Fruit fly (Drosophila melanogaster) whole organism, prepupa: ENCODE data around the gene CG14717.

Experiments
- Blimp-1 ChIP-seq: fragments of 200-800 bp; sonication (Bioruptor generic); optimal IDR thresholded peaks from 3 replicates; lab custom pipeline; 2017; ENCODE audit warnings: missing biosample characterization, missing genetic modification characterization, mild to moderate bottlenecking, moderate library complexity, missing genetic modification reagents
- CG10669 ChIP-seq: fragments of 200-800 bp; sonication (Bioruptor generic); optimal IDR thresholded peaks from 3 replicates; lab custom pipeline; 2018; ENCODE audit warnings: missing biosample characterization, mild to moderate bottlenecking, missing genetic modification characterization, moderate library complexity
- CG11294 ChIP-seq: fragments of 200-800 bp; sonication (Bioruptor generic); IDR thresholded peaks from 2 replicates; pipeline ENCODE4 v1.3.6; 2022; ENCODE audit warnings: missing biosample characterization, missing genetic modification characterization
- CG11762 ChIP-seq: fragments of 200-800 bp; sonication (Bioruptor generic); optimal IDR thresholded peaks from 3 replicates; lab custom pipeline; 2016; ENCODE audit warnings: missing biosample characterization, missing genetic modification characterization; ENCODE audit not compliant: insufficient read depth
- CG15336 ChIP-seq: fragments of 200-800 bp; sonication (Bioruptor generic); IDR thresholded peaks from 2 replicates; pipeline ENCODE4 v1.3.6; 2022; ENCODE audit warnings: missing biosample characterization, missing genetic modification characterization
- CG16779 ChIP-seq: fragments of 200-800 bp; sonication (Bioruptor generic); optimal IDR thresholded peaks from 3 replicates; lab custom pipeline; 2017; ENCODE audit warnings: missing biosample characterization, mild to moderate bottlenecking, missing genetic modification characterization
- CG32006 ChIP-seq: fragments of 200-800 bp; sonication (Bioruptor generic); optimal IDR thresholded peaks from 3 replicates; lab custom pipeline; 2017; ENCODE audit warnings: missing biosample characterization, mild to moderate bottlenecking, missing genetic modification characterization
- CG34406 ChIP-seq: fragments of 200-800 bp; sonication (Bioruptor generic); optimal IDR thresholded peaks from 3 replicates; lab custom pipeline; 2016; ENCODE audit warnings: missing biosample characterization, missing genetic modification characterization
- CG3919 ChIP-seq: fragments of 200-800 bp; sonication (Bioruptor generic); optimal IDR thresholded peaks from 3 replicates; lab custom pipeline; 2016; ENCODE audit warnings: missing biosample characterization, missing genetic modification characterization
- CG4318 ChIP-seq: fragments of 200-800 bp; sonication (Bioruptor generic); optimal IDR thresholded peaks from 3 replicates; lab custom pipeline; 2017; ENCODE audit warnings: missing biosample characterization, mild to moderate bottlenecking, missing genetic modification characterization
- CG6163 ChIP-seq: fragments of 200-800 bp; sonication (Bioruptor generic); IDR thresholded peaks from 3 replicates; pipeline ENCODE4 v1.3.6; 2022; ENCODE audit warnings: missing biosample characterization, missing genetic modification characterization
- CG6276 ChIP-seq: fragments of 200-800 bp; sonication (Bioruptor generic); optimal IDR thresholded peaks from 2 replicates; lab custom pipeline; 2017; ENCODE audit warnings: missing biosample characterization, mild to moderate bottlenecking, missing genetic modification characterization
- CG6808 ChIP-seq: fragments of 200-800 bp; sonication (Bioruptor generic); optimal IDR thresholded peaks from 3 replicates; lab custom pipeline; 2017; ENCODE audit warnings: missing biosample characterization, missing genetic modification characterization, mild to moderate bottlenecking, moderate library complexity, missing genetic modification reagents
- CG6854 ChIP-seq: fragments of 200-800 bp; sonication (Bioruptor generic); optimal IDR thresholded peaks from 2 replicates; lab custom pipeline; 2017; ENCODE audit warnings: missing biosample characterization, mild to moderate bottlenecking, missing genetic modification characterization
- CG7368 ChIP-seq: fragments of 200-800 bp; sonication (Bioruptor generic); optimal IDR thresholded peaks from 3 replicates; lab custom pipeline; 2016; ENCODE audit warnings: missing biosample characterization, missing genetic modification characterization
- CG8119 ChIP-seq: fragments of 200-800 bp; sonication (Bioruptor generic); IDR thresholded peaks from 3 replicates; pipeline ENCODE4 v1.3.6; 2022; ENCODE audit warnings: missing biosample characterization, missing genetic modification characterization
- CG8632 ChIP-seq: fragments of 200-800 bp; sonication (Bioruptor generic); optimal IDR thresholded peaks from 3 replicates; lab custom pipeline; 2016; ENCODE audit warnings: missing biosample characterization, missing genetic modification characterization
- CG9139 ChIP-seq: fragments of 200-800 bp; sonication (Bioruptor generic); optimal IDR thresholded peaks from 3 replicates; lab custom pipeline; 2017; ENCODE audit warnings: missing biosample characterization, mild to moderate bottlenecking, missing genetic modification characterization
- Eip78C ChIP-seq: fragments of 200-800 bp; sonication (Bioruptor generic); peaks from one replicate; lab custom pipeline; 2016; ENCODE audit warnings: missing biosample characterization, missing genetic modification characterization
- Eip93F ChIP-seq: fragments of 200-800 bp; sonication (Bioruptor generic); optimal IDR thresholded peaks from 2 replicates; lab custom pipeline; 2016; ENCODE audit warnings: missing biosample characterization, mild to moderate bottlenecking, missing genetic modification characterization
- Ets21C ChIP-seq: fragments of 200-800 bp; sonication (Bioruptor generic); optimal IDR thresholded peaks from 3 replicates; lab custom pipeline; 2016; ENCODE audit warnings: missing biosample characterization, missing genetic modification characterization
- Ets96B ChIP-seq: fragments of 200-800 bp; optimal IDR thresholded peaks from 2 replicates; lab custom pipeline; 2019; ENCODE audit warnings: missing biosample characterization, mild to moderate bottlenecking, missing genetic modification characterization, moderate library complexity
- Gug ChIP-seq: fragments of 200-800 bp; sonication (Bioruptor generic); IDR thresholded peaks from 2 replicates; pipeline ENCODE4 v1.3.6; 2022; ENCODE audit warnings: missing biosample characterization, missing genetic modification characterization
- Hr39 ChIP-seq: fragments of 200-800 bp; sonication (Bioruptor generic); optimal IDR thresholded peaks from 2 replicates; lab custom pipeline; 2016; ENCODE audit warnings: missing biosample characterization, missing genetic modification characterization
- Hr4 ChIP-seq: fragments of 200-800 bp; sonication (Bioruptor generic); optimal IDR thresholded peaks from 3 replicates; lab custom pipeline; 2016; ENCODE audit warnings: missing biosample characterization, missing genetic modification characterization
- Lpt ChIP-seq: fragments of 200-800 bp; sonication (Bioruptor generic); optimal IDR thresholded peaks from 3 replicates; lab custom pipeline; 2016; ENCODE audit warnings: missing biosample characterization, missing genetic modification characterization
- Met ChIP-seq: fragments of 200-800 bp; sonication (Bioruptor generic); optimal IDR thresholded peaks from 3 replicates; lab custom pipeline; 2016; ENCODE audit warnings: missing biosample characterization, missing genetic modification characterization
- OdsH ChIP-seq: fragments of 200-800 bp; sonication (Bioruptor generic); optimal IDR thresholded peaks from 3 replicates; lab custom pipeline; 2016; ENCODE audit warnings: missing biosample characterization, missing genetic modification characterization
- Smox ChIP-seq: fragments of 200-800 bp; sonication (Bioruptor generic); optimal IDR thresholded peaks from 3 replicates; lab custom pipeline; 2016; ENCODE audit warnings: missing biosample characterization, missing genetic modification characterization
- Sox102F ChIP-seq: fragments of 200-800 bp; sonication (Bioruptor generic); optimal IDR thresholded peaks from 2 replicates; lab custom pipeline; 2016; ENCODE audit warnings: missing biosample characterization, mild to moderate bottlenecking, missing genetic modification characterization
- Sox15 ChIP-seq: fragments of 200-800 bp; sonication (Bioruptor generic); optimal IDR thresholded peaks from 3 replicates; lab custom pipeline; 2016; ENCODE audit warnings: missing biosample characterization, missing genetic modification characterization
- achi ChIP-seq: fragments of 200-800 bp; sonication (Bioruptor generic); optimal IDR thresholded peaks from 3 replicates; lab custom pipeline; 2016; ENCODE audit warnings: missing biosample characterization, missing genetic modification characterization
- acj6 ChIP-seq: fragments of 200-800 bp; sonication (Bioruptor generic); optimal IDR thresholded peaks from 3 replicates; lab custom pipeline; 2016; ENCODE audit warnings: missing biosample characterization, missing genetic modification characterization
- cyc ChIP-seq: fragments of 200-800 bp; sonication (Bioruptor generic); optimal IDR thresholded peaks from 3 replicates; lab custom pipeline; 2016; ENCODE audit warnings: missing biosample characterization, missing genetic modification characterization
- dac ChIP-seq: fragments of 200-800 bp; sonication (Bioruptor generic); optimal IDR thresholded peaks from 2 replicates; lab custom pipeline; 2017; ENCODE audit warnings: missing biosample characterization, mild to moderate bottlenecking, missing genetic modification characterization
- dsx ChIP-seq: fragments of 200-800 bp; optimal IDR thresholded peaks from 3 replicates; lab custom pipeline; 2019; ENCODE audit warnings: missing biosample characterization, mild to moderate bottlenecking, missing genetic modification characterization, moderate library complexity; ENCODE audit not compliant: poor library complexity, severe bottlenecking
- eg ChIP-seq: fragments of 200-800 bp; sonication (Bioruptor generic); IDR thresholded peaks from 3 replicates; pipeline ENCODE4 v1.3.6; 2022; ENCODE audit warnings: missing biosample characterization, missing genetic modification characterization
- fd59A ChIP-seq: fragments of 200-800 bp; sonication (Bioruptor generic); optimal IDR thresholded peaks from 2 replicates; lab custom pipeline; 2017; ENCODE audit warnings: missing biosample characterization, mild to moderate bottlenecking, missing genetic modification characterization, missing genetic modification reagents
- fd85E ChIP-seq: fragments of 200-800 bp; sonication (Bioruptor generic); optimal IDR thresholded peaks from 3 replicates; lab custom pipeline; 2016; ENCODE audit warnings: missing biosample characterization, missing genetic modification characterization
- fkh ChIP-seq: fragments of 200-800 bp; sonication (Bioruptor generic); optimal IDR thresholded peaks from 3 replicates; lab custom pipeline; 2017; ENCODE audit warnings: missing biosample characterization, mild to moderate bottlenecking, missing genetic modification characterization, moderate library complexity
- lz ChIP-seq: fragments of 200-800 bp; sonication (Bioruptor generic); optimal IDR thresholded peaks from 3 replicates; lab custom pipeline; 2016; ENCODE audit warnings: missing biosample characterization, missing genetic modification characterization
- net ChIP-seq: fragments of 200-800 bp; sonication (Bioruptor generic); optimal IDR thresholded peaks from 3 replicates; lab custom pipeline; 2016; ENCODE audit warnings: missing biosample characterization, missing genetic modification characterization
- pdm3 ChIP-seq: fragments of 200-800 bp; sonication (Bioruptor generic); optimal IDR thresholded peaks from 3 replicates; lab custom pipeline; 2016; ENCODE audit warnings: missing biosample characterization, missing genetic modification characterization
- salr ChIP-seq, 2 experiments: fragments of 200-800 bp; sonication (Bioruptor generic); optimal IDR thresholded peaks; 3 replicates each; lab custom pipeline; 2016 to 2018; ENCODE audit warnings: missing biosample characterization in 2 of 2, missing genetic modification characterization in 2 of 2, mild to moderate bottlenecking in 1 of 2
- ss ChIP-seq, 2 experiments: fragments of 200-800 bp; sonication (Bioruptor generic); optimal IDR thresholded peaks; 2 replicates in 1 of 2; 3 replicates in 1 of 2; lab custom pipeline; 2017 to 2018; ENCODE audit warnings: mild to moderate bottlenecking in 2 of 2, missing biosample characterization in 2 of 2, missing genetic modification characterization in 2 of 2, moderate library complexity in 1 of 2
- svp ChIP-seq: fragments of 200-800 bp; sonication (Bioruptor generic); peaks from one replicate; lab custom pipeline; 2016; ENCODE audit warnings: missing biosample characterization, missing genetic modification characterization
- topi ChIP-seq: fragments of 200-800 bp; sonication (Bioruptor generic); optimal IDR thresholded peaks from 3 replicates; lab custom pipeline; 2016; ENCODE audit warnings: missing biosample characterization, missing genetic modification characterization
- vri ChIP-seq: fragments of 200-800 bp; sonication (Bioruptor generic); optimal IDR thresholded peaks from 3 replicates; lab custom pipeline; 2016; ENCODE audit warnings: missing biosample characterization, mild to moderate bottlenecking, missing genetic modification characterization

Gene CG14717

dm6 chr3R:11696209-11696608 is at the start of gene CG14717:
TSS of gene CG14717 (plus strand) at chr3R:11696509.
- TF ChIP-seq Hr39 (GFP tag; lab: Kevin White, UChicago) (no peak), CG15336 (GFP tag; lab: Robert Waterston, UW) (no peak), Lpt (GFP tag; lab: Kevin White, UChicago) (no peak), CG10669 (GFP tag; lab: Kevin White, UChicago) (no peak), Sox102F (GFP tag; lab: Kevin White, UChicago) (no peak), Eip93F (GFP tag; lab: Kevin White, UChicago) (no peak), Hr4 (GFP tag; lab: Kevin White, UChicago) (no peak), net (GFP tag; lab: Kevin White, UChicago) (no peak)

- TF ChIP-seq Eip93F (GFP tag; lab: Kevin White, UChicago), result no peak
- no peak for TF ChIP-seq Ets21C (GFP tag; lab: Kevin White, UChicago)
- TF ChIP-seq Gug (GFP tag; lab: Robert Waterston, UW), result no peak
- peak; percentile 27 for TF ChIP-seq CG3919 (GFP tag; lab: Kevin White, UChicago)
- TF ChIP-seq Eip78C (GFP tag; lab: Kevin White, UChicago), result peak; percentile 82
- no peak for TF ChIP-seq dac (GFP tag; lab: Kevin White, UChicago)
- TF ChIP-seq vri (GFP tag; lab: Kevin White, UChicago), result peak; percentile 58
- TF ChIP-seq CG6854 (GFP tag; lab: Kevin White, UChicago), result peak; percentile 78
- TF ChIP-seq Met, result no peak
- TF ChIP-seq CG9139 (GFP tag; lab: Kevin White, UChicago), result peak; percentile 92
- TF ChIP-seq ss (GFP tag; optimal IDR thresholded peaks at IDR 0.05; lab: Kevin White, UChicago), result peak; percentile 94 to 97
- peak; percentile 20 for TF ChIP-seq Blimp-1 (GFP tag; lab: Kevin White, UChicago)
- TF ChIP-seq CG8632 (GFP tag; lab: Kevin White, UChicago), result peak; percentile 6
- TF ChIP-seq fkh, result no peak
- TF ChIP-seq CG6163, result peak; percentile 85
- TF ChIP-seq CG15336 (GFP tag; lab: Robert Waterston, UW), result peak; percentile 74; the same call in 1 of the 2 replicates
- no peak for TF ChIP-seq cyc (GFP tag; lab: Kevin White, UChicago)
- no peak for TF ChIP-seq lz (GFP tag; lab: Kevin White, UChicago)
- peak; percentile 92 for TF ChIP-seq CG6808 (GFP tag; lab: Kevin White, UChicago)
- no peak for TF ChIP-seq OdsH (GFP tag; lab: Kevin White, UChicago)
- no peak for TF ChIP-seq Sox15
- TF ChIP-seq CG8119 (GFP tag; lab: Robert Waterston, UW), result peak; percentile 76
- peak; percentile 25 for TF ChIP-seq Sox102F (GFP tag; lab: Kevin White, UChicago)
- no peak for TF ChIP-seq CG32006 (GFP tag; lab: Kevin White, UChicago)
- TF ChIP-seq Smox (GFP tag; lab: Kevin White, UChicago), result no peak
- no peak for TF ChIP-seq acj6 (GFP tag; lab: Kevin White, UChicago)
- TF ChIP-seq CG4318 (GFP tag; lab: Kevin White, UChicago), result no peak
- peak; percentile 82 for TF ChIP-seq CG16779
- peak; percentile 65 for TF ChIP-seq svp
- peak; percentile 52 for TF ChIP-seq dsx (GFP tag; lab: Kevin White, UChicago)
- TF ChIP-seq CG34406 (GFP tag; lab: Kevin White, UChicago), result no peak
- TF ChIP-seq Lpt (GFP tag; lab: Kevin White, UChicago), result peak; percentile 55
- peak; percentile 71 for TF ChIP-seq CG10669 (GFP tag; lab: Kevin White, UChicago)
- peak; percentile 62 for TF ChIP-seq net (GFP tag; lab: Kevin White, UChicago)
- peak; percentile 18 for TF ChIP-seq achi
- TF ChIP-seq CG11294 (GFP tag; lab: Robert Waterston, UW), result no peak; the same call in 1 of the 2 replicates
- TF ChIP-seq CG7368 (GFP tag; lab: Kevin White, UChicago), result peak; percentile 39
- TF ChIP-seq salr (GFP tag; optimal IDR thresholded peaks at IDR 0.05; lab: Kevin White, UChicago), result no peak
- TF ChIP-seq CG6276, result peak; percentile 80
- TF ChIP-seq topi (GFP tag; lab: Kevin White, UChicago), result peak; percentile 29
- no peak for TF ChIP-seq fd59A (GFP tag; lab: Kevin White, UChicago)
- TF ChIP-seq fd85E (GFP tag; lab: Kevin White, UChicago), result peak; percentile 22
- no peak for TF ChIP-seq Hr4 (GFP tag; lab: Kevin White, UChicago)
- TF ChIP-seq Ets96B (tag; lab: Kevin White, UChicago), result peak; percentile 42
- TF ChIP-seq pdm3 (GFP tag; lab: Kevin White, UChicago), result no peak
- TF ChIP-seq eg (GFP tag; lab: Robert Waterston, UW), result peak; percentile 87
- TF ChIP-seq CG11762 (GFP tag; lab: Kevin White, UChicago), result peak; percentile 27
Observed at dm6 chr3R:11646826-11647225, 49.5 kb upstream of the CG14717 start.
